Fruit fly (Drosophila melanogaster) whole organism, embryonic: ENCODE measurements around the gene CG31431.

Experiments used
- Abd-B ChIP-seq: fragments of 200-800 bp; sonication (Bioruptor generic); optimal IDR thresholded peaks from 2 replicates; lab custom pipeline; 2018; ENCODE audit warnings: missing biosample characterization, mild to moderate bottlenecking, missing genetic modification characterization, moderate library complexity
- Asciz ChIP-seq: fragments of 200-800 bp; sonication (Bioruptor generic); optimal IDR thresholded peaks from 2 replicates; lab custom pipeline; 2017; ENCODE audit warnings: missing biosample characterization, mild to moderate bottlenecking, missing genetic modification characterization, missing genetic modification reagents
- B-H1 ChIP-seq: fragments of 200-800 bp; sonication (Bioruptor generic); IDR thresholded peaks from 3 replicates; pipeline ENCODE4 v1.3.6; 2022; ENCODE audit warnings: missing biosample characterization, missing genetic modification characterization
- CG11398 ChIP-seq: fragments of 200-800 bp; sonication (Bioruptor generic); optimal IDR thresholded peaks from 2 replicates; lab custom pipeline; 2016; ENCODE audit warnings: missing biosample characterization, missing genetic modification characterization
- CG11504 ChIP-seq: fragments of 200-800 bp; sonication (Bioruptor generic); optimal IDR thresholded peaks from 3 replicates; lab custom pipeline; 2019; ENCODE audit warnings: missing biosample characterization, mild to moderate bottlenecking, missing genetic modification characterization, moderate library complexity
- CG11696 ChIP-seq: fragments of 200-800 bp; sonication (Bioruptor generic); IDR thresholded peaks from 2 replicates; pipeline ENCODE4 v1.3.6; 2022; ENCODE audit warnings: missing biosample characterization, missing genetic modification characterization
- CG12744 ChIP-seq: fragments of 200-800 bp; sonication (Bioruptor generic); optimal IDR thresholded peaks from 2 replicates; lab custom pipeline; 2016; ENCODE audit warnings: missing biosample characterization, missing genetic modification characterization
- CG14441 ChIP-seq: fragments of 200-800 bp; sonication (Bioruptor generic); IDR thresholded peaks from 2 replicates; pipeline ENCODE4 v1.3.6; 2022; ENCODE audit warnings: missing biosample characterization, missing genetic modification characterization
- CG14710 ChIP-seq: fragments of 200-800 bp; sonication (Bioruptor generic); optimal IDR thresholded peaks from 3 replicates; lab custom pipeline; 2019; ENCODE audit warnings: missing biosample characterization, mild to moderate bottlenecking, missing genetic modification characterization, moderate library complexity
- CG17359 ChIP-seq: fragments of 200-800 bp; sonication (Bioruptor generic); optimal IDR thresholded peaks from 3 replicates; lab custom pipeline; 2018; ENCODE audit warnings: missing biosample characterization, mild to moderate bottlenecking, missing genetic modification characterization, moderate library complexity
- CG18764 ChIP-seq: fragments of 200-800 bp; sonication (Bioruptor generic); optimal IDR thresholded peaks from 3 replicates; lab custom pipeline; 2016; ENCODE audit warnings: missing biosample characterization, missing genetic modification characterization
- CG2712 ChIP-seq: fragments of 200-800 bp; optimal IDR thresholded peaks from 3 replicates; lab custom pipeline; 2019; ENCODE audit warnings: missing biosample characterization, mild to moderate bottlenecking, missing genetic modification characterization, moderate library complexity
- CG31441 ChIP-seq: fragments of 200-800 bp; sonication (Bioruptor generic); IDR thresholded peaks from 2 replicates; pipeline ENCODE4 v1.3.6; 2022; ENCODE audit warnings: missing biosample characterization, missing genetic modification characterization
- CG34422 ChIP-seq: fragments of 200-800 bp; sonication (Bioruptor generic); IDR thresholded peaks from 3 replicates; pipeline ENCODE4 v1.3.6; 2022; ENCODE audit warnings: missing biosample characterization, missing genetic modification characterization
- CG4360 ChIP-seq: fragments of 200-800 bp; sonication (Bioruptor generic); IDR thresholded peaks from 2 replicates; pipeline ENCODE4 v1.3.6; 2022; ENCODE audit warnings: missing biosample characterization, missing genetic modification characterization
- CG4707 ChIP-seq: fragments of 200-800 bp; sonication (Bioruptor generic); optimal IDR thresholded peaks from 2 replicates; lab custom pipeline; 2018; ENCODE audit warnings: missing biosample characterization, mild to moderate bottlenecking, missing genetic modification characterization, moderate library complexity
- CG6272 ChIP-seq: fragments of 200-800 bp; sonication (Bioruptor generic); IDR thresholded peaks from 2 replicates; pipeline ENCODE4 v1.3.6; 2022; ENCODE audit warnings: missing biosample characterization, missing genetic modification characterization
- CG6689 ChIP-seq: fragments of 200-800 bp; sonication (Bioruptor generic); IDR thresholded peaks from 2 replicates; pipeline ENCODE4 v1.3.6; 2022; ENCODE audit warnings: missing biosample characterization, missing genetic modification characterization
- CG7271 ChIP-seq: fragments of 200-800 bp; sonication (Bioruptor generic); optimal IDR thresholded peaks from 2 replicates; lab custom pipeline; 2018; ENCODE audit warnings: missing biosample characterization, mild to moderate bottlenecking, missing genetic modification characterization, moderate library complexity
- CG7357 ChIP-seq: fragments of 200-800 bp; sonication (Bioruptor generic); IDR thresholded peaks from 3 replicates; pipeline ENCODE4 v1.3.6; 2022; ENCODE audit warnings: missing biosample characterization, missing genetic modification characterization
- CG7372 ChIP-seq: fragments of 200-800 bp; sonication (Bioruptor generic); IDR thresholded peaks from 2 replicates; pipeline ENCODE4 v1.3.6; 2022; ENCODE audit warnings: missing biosample characterization, missing genetic modification characterization
- CG7839 ChIP-seq: fragments of 200-800 bp; sonication (Bioruptor generic); optimal IDR thresholded peaks from 3 replicates; lab custom pipeline; 2018; ENCODE audit warnings: missing biosample characterization, mild to moderate bottlenecking, missing genetic modification characterization, moderate library complexity
- CG9437 ChIP-seq: fragments of 200-800 bp; sonication (Bioruptor generic); optimal IDR thresholded peaks from 2 replicates; lab custom pipeline; 2018; ENCODE audit warnings: missing biosample characterization, mild to moderate bottlenecking, missing genetic modification characterization
- CG9727 ChIP-seq: fragments of 200-800 bp; sonication (Bioruptor generic); optimal IDR thresholded peaks from 3 replicates; lab custom pipeline; 2017; ENCODE audit warnings: missing biosample characterization, mild to moderate bottlenecking, missing genetic modification characterization
- E2f2 ChIP-seq: fragments of 200-800 bp; sonication (Bioruptor generic); IDR thresholded peaks from 2 replicates; pipeline ENCODE4 v1.3.6; 2022; ENCODE audit warnings: missing biosample characterization, missing genetic modification characterization
- Gsc ChIP-seq: fragments of 200-800 bp; sonication (Bioruptor generic); IDR thresholded peaks from 2 replicates; pipeline ENCODE4 v1.3.6; 2022; ENCODE audit warnings: missing biosample characterization, missing genetic modification characterization
- HmgZ ChIP-seq: fragments of 200-800 bp; sonication (Bioruptor generic); optimal IDR thresholded peaks from 2 replicates; lab custom pipeline; 2018; ENCODE audit warnings: missing biosample characterization, mild to moderate bottlenecking, missing genetic modification characterization
- MBD-R2 ChIP-seq: fragments of 200-800 bp; sonication (Bioruptor generic); IDR thresholded peaks from 2 replicates; pipeline ENCODE4 v1.3.6; 2022; ENCODE audit warnings: missing biosample characterization, missing genetic modification characterization
- MESR4 ChIP-seq: fragments of 200-800 bp; sonication (Bioruptor generic); optimal IDR thresholded peaks from 2 replicates; lab custom pipeline; 2018; ENCODE audit warnings: missing biosample characterization, mild to moderate bottlenecking, missing genetic modification characterization, moderate library complexity
- Rx ChIP-seq: fragments of 200-800 bp; sonication (Bioruptor generic); IDR thresholded peaks from 2 replicates; pipeline ENCODE4 v1.3.6; 2022; ENCODE audit warnings: missing biosample characterization, missing genetic modification characterization
- TFAM ChIP-seq: fragments of 200-800 bp; sonication (Bioruptor generic); optimal IDR thresholded peaks from 2 replicates; lab custom pipeline; 2017; ENCODE audit warnings: missing biosample characterization, missing genetic modification characterization, inconsistent platforms
- abd-A ChIP-seq: fragments of 200-800 bp; sonication (Bioruptor generic); optimal IDR thresholded peaks from 3 replicates; lab custom pipeline; 2019; ENCODE audit warnings: missing biosample characterization, mild to moderate bottlenecking, missing genetic modification characterization, moderate library complexity
- aop ChIP-seq: fragments of 200-800 bp; sonication (Bioruptor generic); IDR thresholded peaks from 2 replicates; pipeline ENCODE4 v1.3.6; 2022; ENCODE audit warnings: missing biosample characterization, missing genetic modification characterization
- bab2 ChIP-seq: fragments of 200-800 bp; sonication (Bioruptor generic); optimal IDR thresholded peaks from 2 replicates; lab custom pipeline; 2016; ENCODE audit warnings: missing biosample characterization, missing genetic modification characterization
- bcd ChIP-seq: fragments of 200-800 bp; sonication (Bioruptor generic); optimal IDR thresholded peaks from 2 replicates; lab custom pipeline; 2017; ENCODE audit warnings: missing biosample characterization, mild to moderate bottlenecking, missing genetic modification characterization
- cato ChIP-seq: fragments of 200-800 bp; sonication (Bioruptor generic); optimal IDR thresholded peaks from 2 replicates; lab custom pipeline; 2016; ENCODE audit warnings: missing biosample characterization, missing genetic modification characterization, borderline replicate concordance
- en ChIP-seq: fragments of 200-800 bp; sonication (Bioruptor generic); optimal IDR thresholded peaks from 2 replicates; lab custom pipeline; 2016; ENCODE audit warnings: missing biosample characterization, missing genetic modification characterization
- fd3F ChIP-seq: fragments of 200-800 bp; sonication (Bioruptor generic); optimal IDR thresholded peaks from 2 replicates; lab custom pipeline; 2018; ENCODE audit warnings: missing biosample characterization, mild to moderate bottlenecking, missing genetic modification characterization, moderate library complexity
- fd64A ChIP-seq: fragments of 200-800 bp; sonication (Bioruptor generic); optimal IDR thresholded peaks from 3 replicates; lab custom pipeline; 2018; ENCODE audit warnings: missing biosample characterization, mild to moderate bottlenecking, missing genetic modification characterization
- gem ChIP-seq: fragments of 200-800 bp; sonication (Bioruptor generic); optimal IDR thresholded peaks from 2 replicates; lab custom pipeline; 2019; ENCODE audit warnings: missing biosample characterization, mild to moderate bottlenecking, missing genetic modification characterization, moderate library complexity
- ham ChIP-seq: fragments of 200-800 bp; sonication (Bioruptor generic); IDR thresholded peaks from 2 replicates; pipeline ENCODE4 v1.3.6; 2022; ENCODE audit warnings: missing biosample characterization, missing genetic modification characterization
- klu ChIP-seq: fragments of 200-800 bp; sonication (Bioruptor generic); IDR thresholded peaks from 2 replicates; pipeline ENCODE4 v1.3.6; 2022; ENCODE audit warnings: missing biosample characterization, missing genetic modification characterization
- kni ChIP-seq: fragments of 200-800 bp; sonication (Bioruptor generic); optimal IDR thresholded peaks from 3 replicates; lab custom pipeline; 2017; ENCODE audit warnings: mild to moderate bottlenecking, missing biosample characterization, missing genetic modification reagents, missing genetic modification characterization
- nmo ChIP-seq: fragments of 200-800 bp; sonication (Bioruptor generic); optimal IDR thresholded peaks from 2 replicates; lab custom pipeline; 2018; ENCODE audit warnings: missing biosample characterization, mild to moderate bottlenecking, missing genetic modification characterization, moderate library complexity
- otp ChIP-seq: fragments of 200-800 bp; sonication (Bioruptor generic); IDR thresholded peaks from 3 replicates; pipeline ENCODE4, ENCODE4 v1.3.6; 2022; ENCODE audit warnings: missing biosample characterization, missing genetic modification characterization
- p53 ChIP-seq: fragments of 200-800 bp; sonication (Bioruptor generic); optimal IDR thresholded peaks from 2 replicates; lab custom pipeline; 2016; ENCODE audit warnings: missing biosample characterization, missing genetic modification characterization
- pho ChIP-seq: fragments of 200-800 bp; sonication (Bioruptor generic); optimal IDR thresholded peaks from 2 replicates; lab custom pipeline; 2016; ENCODE audit warnings: missing biosample characterization, missing genetic modification characterization
- pzg ChIP-seq: fragments of 200-800 bp; sonication (Bioruptor generic); optimal IDR thresholded peaks from 3 replicates; lab custom pipeline; 2018; ENCODE audit warnings: missing biosample characterization, mild to moderate bottlenecking, missing genetic modification characterization, moderate library complexity
- rib ChIP-seq: fragments of 200-800 bp; sonication (Bioruptor generic); IDR thresholded peaks from 2 replicates; pipeline ENCODE4 v1.3.6; 2022; ENCODE audit warnings: missing biosample characterization, missing genetic modification characterization
- tio ChIP-seq: fragments of 200-800 bp; sonication (Bioruptor generic); optimal IDR thresholded peaks from 2 replicates; lab custom pipeline; 2017; ENCODE audit warnings: missing biosample characterization, missing genetic modification characterization, inconsistent platforms
- tup ChIP-seq: fragments of 200-800 bp; sonication (Bioruptor generic); optimal IDR thresholded peaks from 2 replicates; lab custom pipeline; 2016; ENCODE audit warnings: missing biosample characterization, mild to moderate bottlenecking, missing genetic modification characterization, moderate library complexity

Gene CG31431

DNA sequence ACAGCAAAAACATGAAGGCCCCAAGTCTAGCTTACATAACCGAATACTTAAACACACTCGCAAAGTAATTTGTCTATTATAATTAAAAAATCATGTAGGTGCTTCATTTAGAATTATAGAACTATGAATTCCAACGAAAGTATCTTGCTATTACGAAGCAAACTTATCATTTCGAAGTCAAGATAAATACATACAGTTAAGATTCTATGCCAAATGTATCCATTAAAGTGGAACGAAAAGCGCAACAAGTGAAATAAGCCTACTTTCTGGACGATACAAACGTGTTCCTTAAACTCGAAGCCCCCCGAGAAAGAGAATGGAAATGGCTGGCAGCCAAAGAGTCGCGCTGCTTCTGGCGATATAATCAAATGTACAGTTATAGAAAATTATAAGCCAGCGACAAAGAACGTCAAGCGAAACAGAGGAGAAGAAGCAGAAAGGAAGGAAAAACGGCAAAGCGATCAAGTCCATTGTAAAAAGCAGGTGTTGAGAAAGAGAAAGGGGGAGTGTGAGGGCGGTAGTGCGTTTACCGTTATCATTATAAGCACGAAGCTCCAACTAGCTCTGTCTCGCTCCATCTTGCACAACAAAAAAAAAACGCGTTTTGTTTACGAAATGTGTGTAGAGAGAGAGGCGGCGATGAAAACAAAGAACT, 17.8 kb upstream of the CG31431 start (continued):
- peak; percentile 10 for TF ChIP-seq CG17359 (tag; lab: Kevin White, UChicago)
- peak; percentile 31 for TF ChIP-seq fd3F (GFP tag; lab: Kevin White, UChicago)
- no peak for TF ChIP-seq cato (GFP tag; lab: Kevin White, UChicago)
- peak; percentile 4 for TF ChIP-seq CG14710
- no peak for TF ChIP-seq tup (GFP tag; lab: Kevin White, UChicago)
- peak; percentile 43 for TF ChIP-seq CG2712
- TF ChIP-seq Asciz (GFP tag; lab: Kevin White, UChicago) = no peak
- TF ChIP-seq bab2 (GFP tag; lab: Kevin White, UChicago) = no peak
- peak; percentile 31; the same call in 1 of the 2 replicates for TF ChIP-seq CG31441 (GFP tag; lab: Robert Waterston, UW)
- no peak for TF ChIP-seq CG7357 (GFP tag; lab: Robert Waterston, UW)
- TF ChIP-seq CG6689 (GFP tag; lab: Robert Waterston, UW) = 0 out of 2 replicates have a peak, but pooled peaks have one; percentile 32
- TF ChIP-seq CG9437 = peak; percentile 30
- no peak for TF ChIP-seq E2f2 (GFP tag; lab: Robert Waterston, UW)
- no peak for TF ChIP-seq CG4707 (GFP tag; lab: Kevin White, UChicago)
- TF ChIP-seq gem (tag; lab: Kevin White, UChicago) = peak; percentile 60
- TF ChIP-seq B-H1 (GFP tag; lab: Robert Waterston, UW) = no peak
- TF ChIP-seq CG9727 (GFP tag; lab: Kevin White, UChicago) = no peak
- no peak for TF ChIP-seq MESR4 (GFP tag; lab: Kevin White, UChicago)
- peak; percentile 63 for TF ChIP-seq kni (GFP tag; lab: Kevin White, UChicago)
- no peak for TF ChIP-seq abd-A (tag; lab: Kevin White, UChicago)
- no peak for TF ChIP-seq HmgZ (tag; lab: Kevin White, UChicago)
- peak; percentile 45 for TF ChIP-seq CG7839 (tag; lab: Kevin White, UChicago)
- TF ChIP-seq pho = peak; percentile 23
- no peak for TF ChIP-seq Abd-B (GFP tag; lab: Kevin White, UChicago)
- TF ChIP-seq TFAM (GFP tag; lab: Kevin White, UChicago) = no peak
- TF ChIP-seq en (GFP tag; lab: Kevin White, UChicago) = no peak
- TF ChIP-seq nmo (GFP tag; lab: Kevin White, UChicago) = peak; percentile 15
- TF ChIP-seq otp (GFP tag; lab: Robert Waterston, UW) = 0 out of 3 replicates have a peak, but pooled peaks have one; percentile 19
- TF ChIP-seq CG14441 (GFP tag; lab: Robert Waterston, UW) = no peak
- no peak for TF ChIP-seq CG7372
- no peak for TF ChIP-seq Gsc (GFP tag; lab: Robert Waterston, UW)
- TF ChIP-seq rib (GFP tag; lab: Robert Waterston, UW) = no peak
- no peak for TF ChIP-seq CG18764 (GFP tag; lab: Kevin White, UChicago)
- TF ChIP-seq ham (GFP tag; lab: Robert Waterston, UW) = no peak
- TF ChIP-seq CG12744 (GFP tag; lab: Kevin White, UChicago) = no peak
- no peak for TF ChIP-seq aop (GFP tag; lab: Robert Waterston, UW)
- TF ChIP-seq bcd = peak; percentile 18
- no peak for TF ChIP-seq CG11398 (GFP tag; lab: Kevin White, UChicago)
- TF ChIP-seq CG6272 = no peak
- 0 out of 2 replicates have a peak, but pooled peaks have one; percentile 17 for TF ChIP-seq CG4360
- no peak for TF ChIP-seq klu (GFP tag; lab: Robert Waterston, UW)
- TF ChIP-seq p53 (GFP tag; lab: Kevin White, UChicago) = no peak
- TF ChIP-seq CG11504 (tag; lab: Kevin White, UChicago) = peak; percentile 57
- TF ChIP-seq tio (GFP tag; lab: Kevin White, UChicago) = no peak
- no peak for TF ChIP-seq CG7271 (tag; lab: Kevin White, UChicago)
- no peak for TF ChIP-seq CG34422 (GFP tag; lab: Robert Waterston, UW)
- TF ChIP-seq pzg (GFP tag; lab: Kevin White, UChicago) = no peak
- no peak for TF ChIP-seq MBD-R2
- no peak for TF ChIP-seq CG11696
- TF ChIP-seq fd64A (GFP tag; lab: Kevin White, UChicago) = no peak
- TF ChIP-seq Rx (GFP tag; lab: Robert Waterston, UW) = no peak
